Fruit fly (Drosophila melanogaster): Measurements from ENCODE around the gene Fum3.

Fum3 gene

dm6 chr3L:11431251-11431925 lies 34.3 kb downstream of the Fum3 start (continued):
- TF ChIP-seq CG17568 (GFP tag; optimal IDR thresholded peaks at IDR 0.05) (peak; percentile 61), CG33557 (GFP tag; optimal IDR thresholded peaks at IDR 0.05) (no peak), GATAe (GFP tag; conservative IDR thresholded peaks at IDR 0.05) (no peak), ac (GFP tag; optimal IDR thresholded peaks at IDR 0.05) (peak; percentile 1), abd-A (tag; optimal IDR thresholded peaks at IDR 0.05) (no peak), Hr51 (GFP tag; optimal IDR thresholded peaks at IDR 0.05) (peak; percentile 36 to 86), Opbp (GFP tag; IDR thresholded peaks at IDR 0.05; ENCODE audit: partially characterized antibody) (no peak), dm (GFP tag; optimal IDR thresholded peaks at IDR 0.05) (peak; percentile 32), z (GFP tag; IDR thresholded peaks at IDR 0.05) (0 out of 3 replicates have a peak, but pooled peaks have one; percentile 26), dati (GFP tag; IDR thresholded peaks at IDR 0.05) (no peak), CG30403 (GFP tag; optimal IDR thresholded peaks at IDR 0.05) (peak; percentile 86), CG9932 (GFP tag; IDR thresholded peaks at IDR 0.05) (peak; percentile 78), CG13775 (GFP tag; optimal IDR thresholded peaks at IDR 0.05) (peak; percentile 51), jing (GFP tag; optimal IDR thresholded peaks at IDR 0.05) (peak; percentile 67), Ets97D (GFP tag; optimal IDR thresholded peaks at IDR 0.05) (no peak), CG13296 (GFP tag; optimal IDR thresholded peaks at IDR 0.05) (peak; percentile 47), CG1647 (GFP tag; optimal IDR thresholded peaks at IDR 0.05) (peak; percentile 30), lov (optimal IDR thresholded peaks at IDR 0.05) (no peak), lov (GFP tag; IDR thresholded peaks at IDR 0.05) (no peak), Ssrp (tag; optimal IDR thresholded peaks at IDR 0.05) (peak; percentile 69), Deaf1 (tag; optimal IDR thresholded peaks at IDR 0.05) (no peak), CG7745 (tag; optimal IDR thresholded peaks at IDR 0.05) (no peak), slou (GFP tag; optimal IDR thresholded peaks at IDR 0.05) (peak; percentile 7), CG12391 (tag; optimal IDR thresholded peaks at IDR 0.05) (peak; percentile 66), CG1233 (GFP tag; optimal IDR thresholded peaks at IDR 0.05) (peak; percentile 49), CG12299 (tag; optimal IDR thresholded peaks at IDR 0.05) (peak; percentile 26), zen2 (GFP tag; IDR thresholded peaks at IDR 0.05; ENCODE audit: partially characterized antibody) (no peak), CG16779 (GFP tag; IDR thresholded peaks at IDR 0.05) (no peak), Nf-YA (GFP tag; IDR thresholded peaks at IDR 0.05) (no peak), dan (GFP tag; IDR thresholded peaks at IDR 0.05) (no peak), NfI (GFP tag; optimal IDR thresholded peaks at IDR 0.05) (peak; percentile 82), Tbp (GFP tag; optimal IDR thresholded peaks at IDR 0.05) (no peak), CG2129 (GFP tag; IDR thresholded peaks at IDR 0.05; ENCODE audit: partially characterized antibody) (no peak), CG17829 (tag; optimal IDR thresholded peaks at IDR 0.05) (peak; percentile 38), Ets65A (GFP tag) (peak; percentile 93), CG3065 (GFP tag; optimal IDR thresholded peaks at IDR 0.05) (peak; percentile 50), Taf1 (GFP tag; IDR thresholded peaks at IDR 0.05) (peak; percentile 24; the same call in 1 of the 2 replicates), CG1024 (GFP tag; IDR thresholded peaks at IDR 0.05) (no peak), Side (GFP tag; optimal IDR thresholded peaks at IDR 0.05) (peak; percentile 45), CG14441 (GFP tag; IDR thresholded peaks at IDR 0.05) (peak; percentile 89), Sry-β (GFP tag; optimal IDR thresholded peaks at IDR 0.05) (no peak), CG14050 (GFP tag; IDR thresholded peaks at IDR 0.05) (peak; percentile 77), gsb (GFP tag; IDR thresholded peaks at IDR 0.05) (peak; percentile 54), Mad (GFP tag; optimal IDR thresholded peaks at IDR 0.05) (peak; percentile 49), lola (GFP tag; optimal IDR thresholded peaks at IDR 0.05) (peak in 1 of 3 experiments; percentile 49), CG2202 (tag; optimal IDR thresholded peaks at IDR 0.05) (peak; percentile 17), ATbp (GFP tag; optimal IDR thresholded peaks at IDR 0.05) (peak; percentile 77), ERR (GFP tag; optimal IDR thresholded peaks at IDR 0.05) (peak; percentile 42), corto (GFP tag; optimal IDR thresholded peaks at IDR 0.05) (no peak), CG12071 (GFP tag; optimal IDR thresholded peaks at IDR 0.05) (peak; percentile 45)

All from whole organism, embryonic.